Worm (Caenorhabditis elegans) whole organism, L4 larva: ENCODE measurements around the gene K09G1.2.

Source experiments
- D1046.2 ChIP-seq: fragments of 200-800 bp; sonication (Bioruptor generic); IDR thresholded peaks from 2 replicates; pipeline ENCODE4 v1.3.6; 2022; ENCODE audit warnings: missing genetic modification characterization, missing compliant biosample characterization
- F10B5.3 ChIP-seq: sonication (generic microtip); optimal IDR thresholded peaks from 2 replicates; lab custom pipeline; 2016; ENCODE audit warnings: mild to moderate bottlenecking, missing genetic modification characterization, missing compliant biosample characterization
- F49E8.2 ChIP-seq: sonication (generic microtip); optimal IDR thresholded peaks from 2 replicates; lab custom pipeline; 2016; ENCODE audit warnings: missing compliant biosample characterization, mild to moderate bottlenecking, missing genetic modification characterization, borderline replicate concordance
- R02D3.7 ChIP-seq: fragments of 150-350 bp; sonication (generic microtip); optimal IDR thresholded peaks from 3 replicates; lab custom pipeline; 2014; ENCODE audit warnings: missing biosample characterization, missing genetic modification characterization
- T26A8.4 ChIP-seq: fragments of 200-800 bp; sonication (Bioruptor generic); IDR thresholded peaks from 2 replicates; pipeline ENCODE4 v1.3.6; 2022; ENCODE audit warnings: missing genetic modification characterization, missing compliant biosample characterization
- Y48G9A.11 ChIP-seq: fragments of 200-800 bp; sonication (Bioruptor generic); IDR thresholded peaks from 2 replicates; pipeline ENCODE4 v1.3.6; 2022; ENCODE audit warnings: missing genetic modification reagents, missing genetic modification characterization, missing compliant biosample characterization
- ZK546.5 ChIP-seq, 2 experiments: sonication (generic microtip); optimal IDR thresholded peaks; 2 replicates each; lab custom pipeline; 2017; ENCODE audit warnings: missing biosample characterization in 2 of 2, missing genetic modification characterization in 2 of 2
- ama-1 ChIP-seq: fragments of 150-350 bp; optimal IDR thresholded peaks from 2 replicates; lab custom pipeline; 2014; ENCODE audit warnings: inconsistent platforms, mixed read lengths
- ceh-82 ChIP-seq: sonication (generic microtip); optimal IDR thresholded peaks from 2 replicates; lab custom pipeline; 2017; ENCODE audit warnings: missing biosample characterization, missing genetic modification characterization
- ces-1 ChIP-seq: fragments of 150-350 bp; sonication (generic microtip); optimal IDR thresholded peaks from 4 replicates; lab custom pipeline; 2014; ENCODE audit warnings: missing biosample characterization, missing genetic modification reagents, missing genetic modification characterization
- dmd-6 ChIP-seq: fragments of 200-800 bp; sonication (Bioruptor generic); IDR thresholded peaks from 2 replicates; pipeline ENCODE4 v1.3.6; 2022; ENCODE audit warnings: missing genetic modification reagents, missing genetic modification characterization, missing compliant biosample characterization
- duxl-1 ChIP-seq: sonication (generic microtip); optimal IDR thresholded peaks from 2 replicates; lab custom pipeline; 2016; ENCODE audit warnings: mild to moderate bottlenecking, missing genetic modification characterization, moderate library complexity, missing compliant biosample characterization; ENCODE audit not compliant: poor library complexity
- dve-1 ChIP-seq: sonication (generic microtip); optimal IDR thresholded peaks from 2 replicates; lab custom pipeline; 2017; ENCODE audit warnings: antibody characterized with exemption, mild to moderate bottlenecking, missing genetic modification characterization, missing compliant biosample characterization; ENCODE audit not compliant: insufficient read depth
- egl-27 ChIP-seq: sonication (generic microtip); optimal IDR thresholded peaks from 3 replicates; lab custom pipeline; 2017; ENCODE audit warnings: missing biosample characterization, missing genetic modification reagents, missing genetic modification characterization
- egl-43 ChIP-seq: fragments of 200-800 bp; sonication (Bioruptor generic); IDR thresholded peaks from 2 replicates; pipeline ENCODE4 v1.3.6; 2022; ENCODE audit warnings: missing genetic modification reagents, missing genetic modification characterization, missing compliant biosample characterization
- gei-8 ChIP-seq: fragments of 200-800 bp; sonication (Bioruptor generic); optimal IDR thresholded peaks from 2 replicates; lab custom pipeline; 2018; ENCODE audit warnings: mild to moderate bottlenecking, missing genetic modification characterization, missing compliant biosample characterization
- hlh-30 ChIP-seq: sonication (generic microtip); optimal IDR thresholded peaks from 2 replicates; lab custom pipeline; 2017; ENCODE audit warnings: antibody characterized with exemption, mild to moderate bottlenecking, missing genetic modification characterization, missing compliant biosample characterization; ENCODE audit not compliant: insufficient read depth
- hmg-1.1 ChIP-seq: fragments of 200-800 bp; sonication (Bioruptor generic); IDR thresholded peaks from 2 replicates; pipeline ENCODE4 v1.3.6; 2022; ENCODE audit warnings: missing genetic modification reagents, missing genetic modification characterization, missing compliant biosample characterization
- lin-1 ChIP-seq: fragments of 200-800 bp; sonication (Bioruptor generic); IDR thresholded peaks from 2 replicates; pipeline ENCODE4 v1.3.6; 2022; ENCODE audit warnings: missing genetic modification reagents, missing genetic modification characterization, missing compliant biosample characterization
- lin-38 ChIP-seq: fragments of 200-800 bp; sonication (Bioruptor generic); IDR thresholded peaks from 2 replicates; pipeline ENCODE4 v1.3.6; 2022; ENCODE audit warnings: missing genetic modification reagents, missing genetic modification characterization, missing compliant biosample characterization
- lir-3 ChIP-seq: sonication (generic microtip); optimal IDR thresholded peaks from 2 replicates; lab custom pipeline; 2016; ENCODE audit warnings: mild to moderate bottlenecking, missing genetic modification characterization, missing compliant biosample characterization
- lsy-2 ChIP-seq, 2 experiments: fragments of 150-350 bp in 1 of 2; sonication (generic microtip) in 1 of 2; optimal IDR thresholded peaks; 2 replicates each; lab custom pipeline; 2014 to 2017; ENCODE audit warnings: missing biosample characterization in 2 of 2, missing genetic modification characterization in 2 of 2
- madf-5 ChIP-seq, 2 experiments: fragments of 200-800 bp; sonication (Bioruptor generic); IDR thresholded peaks; 2 replicates each; pipeline ENCODE4 v1.3.6; 2022; ENCODE audit warnings: missing compliant biosample characterization in 2 of 2, missing genetic modification characterization in 2 of 2
- mdl-1 ChIP-seq, 2 experiments: fragments of 150-350 bp in 1 of 2; sonication (generic microtip) in 1 of 2; optimal IDR thresholded peaks; 2 replicates each; lab custom pipeline; 2014 to 2017; ENCODE audit warnings: missing biosample characterization in 2 of 2, missing genetic modification characterization in 2 of 2
- mep-1 ChIP-seq: fragments of 150-350 bp; sonication (generic microtip); optimal IDR thresholded peaks from 3 replicates; lab custom pipeline; 2014; ENCODE audit warnings: missing biosample characterization, missing genetic modification characterization
- mxl-2 ChIP-seq: fragments of 200-800 bp; sonication (Bioruptor generic); conservative IDR thresholded peaks from 2 replicates; pipeline ENCODE4 v1.3.6; 2022; ENCODE audit warnings: missing genetic modification reagents, missing genetic modification characterization, missing compliant biosample characterization
- nhr-237 ChIP-seq: sonication (generic microtip); optimal IDR thresholded peaks from 2 replicates; lab custom pipeline; 2017; ENCODE audit warnings: missing biosample characterization, missing genetic modification characterization
- nhr-28 ChIP-seq: fragments of 150-350 bp; optimal IDR thresholded peaks from 2 replicates; lab custom pipeline; 2014; ENCODE audit warnings: missing biosample characterization, missing genetic modification characterization
- nhr-41 ChIP-seq: fragments of 200-800 bp; sonication (Bioruptor generic); IDR thresholded peaks from 2 replicates; pipeline ENCODE4 v1.3.6; 2022; ENCODE audit warnings: missing genetic modification reagents, missing genetic modification characterization, missing compliant biosample characterization
- nhr-76 ChIP-seq: fragments of 150-350 bp; optimal IDR thresholded peaks from 2 replicates; lab custom pipeline; 2014; ENCODE audit warnings: missing biosample characterization, missing genetic modification characterization
- php-3 ChIP-seq: fragments of 200-800 bp; sonication (Bioruptor generic); IDR thresholded peaks from 2 replicates; pipeline ENCODE4 v1.3.6; 2022; ENCODE audit warnings: missing genetic modification reagents, missing genetic modification characterization, missing compliant biosample characterization
- saeg-2 ChIP-seq: fragments of 200-800 bp; sonication (Bioruptor generic); IDR thresholded peaks from 2 replicates; pipeline ENCODE4 v1.3.6; 2022; ENCODE audit warnings: missing genetic modification reagents, missing genetic modification characterization, missing compliant biosample characterization
- sdz-12 ChIP-seq: fragments of 200-800 bp; sonication (Bioruptor generic); optimal IDR thresholded peaks from 2 replicates; lab custom pipeline; 2018; ENCODE audit warnings: mild to moderate bottlenecking, missing genetic modification characterization, missing compliant biosample characterization
- set-16 ChIP-seq: fragments of 200-800 bp; sonication (Bioruptor generic); IDR thresholded peaks from 2 replicates; pipeline ENCODE4 v1.3.6; 2022; ENCODE audit warnings: missing genetic modification reagents, missing genetic modification characterization, missing compliant biosample characterization
- skn-1 ChIP-seq: fragments of 150-350 bp; optimal IDR thresholded peaks from 2 replicates; lab custom pipeline; 2014; ENCODE audit warnings: missing biosample characterization, missing genetic modification characterization
- snpc-1.2 ChIP-seq: fragments of 200-800 bp; sonication (Bioruptor generic); IDR thresholded peaks from 2 replicates; pipeline ENCODE4 v1.3.6; 2022; ENCODE audit warnings: missing genetic modification reagents, missing genetic modification characterization, missing compliant biosample characterization
- spr-1 ChIP-seq: sonication (generic microtip); optimal IDR thresholded peaks from 2 replicates; lab custom pipeline; 2016; ENCODE audit warnings: mild to moderate bottlenecking, missing genetic modification characterization, missing compliant biosample characterization
- spr-3 ChIP-seq: fragments of 200-800 bp; sonication (Bioruptor generic); optimal IDR thresholded peaks from 2 replicates; lab custom pipeline; 2018; ENCODE audit warnings: mild to moderate bottlenecking, missing genetic modification characterization, missing compliant biosample characterization
- tra-1 ChIP-seq: fragments of 200-800 bp; sonication (Bioruptor generic); IDR thresholded peaks from 2 replicates; pipeline ENCODE4 v1.3.6; 2022; ENCODE audit warnings: missing genetic modification reagents, missing genetic modification characterization, missing compliant biosample characterization
- unc-62 ChIP-seq, 3 experiments: fragments of 150-350 bp in 1 of 3; sonication (generic microtip); optimal IDR thresholded peaks in 2 of 3; peaks in 1 of 3; 1 replicate in 1 of 3; 2 replicates in 2 of 3; lab custom pipeline; 2014 to 2017; ENCODE audit warnings: missing biosample characterization in 3 of 3, missing genetic modification characterization in 3 of 3, missing genetic modification reagents in 3 of 3, missing genotype in 1 of 3
- vab-7 ChIP-seq: fragments of 200-800 bp; sonication (Bioruptor generic); IDR thresholded peaks from 2 replicates; pipeline ENCODE4 v1.3.6; 2022; ENCODE audit warnings: missing genetic modification reagents, missing genetic modification characterization, missing compliant biosample characterization
- ztf-7 ChIP-seq: fragments of 150-350 bp; optimal IDR thresholded peaks from 2 replicates; lab custom pipeline; 2014; ENCODE audit warnings: missing biosample characterization, missing genetic modification characterization

Gene K09G1.2

DNA sequence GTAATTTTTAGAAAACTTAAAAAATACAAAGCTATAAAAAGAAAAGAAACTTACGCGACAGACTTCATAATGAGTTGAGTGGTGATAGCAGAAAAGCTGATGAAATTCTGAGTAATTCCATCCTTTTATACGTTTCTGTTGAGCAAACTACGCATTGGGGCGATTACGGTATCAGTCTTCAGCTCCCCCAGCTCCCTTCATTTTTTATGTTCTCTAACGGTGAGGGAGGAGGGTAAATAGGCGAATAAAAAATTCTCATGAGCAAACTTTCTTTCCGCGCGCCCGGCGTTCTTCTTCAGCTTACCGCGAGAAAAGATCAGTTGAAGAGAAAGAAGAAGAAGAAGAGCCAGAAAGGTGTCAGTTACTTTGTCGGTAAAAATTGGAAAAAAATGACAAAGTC lies 28.5 kb downstream of the K09G1.2 start, which contains the start of gene idpc-7:
Gene idpc-7, minus strand, starts transcription at position 101 of the 400 bp plus-strand sequence.
- TF ChIP-seq egl-27 (tag; lab: Kevin White, UChicago): no peak

DNA sequence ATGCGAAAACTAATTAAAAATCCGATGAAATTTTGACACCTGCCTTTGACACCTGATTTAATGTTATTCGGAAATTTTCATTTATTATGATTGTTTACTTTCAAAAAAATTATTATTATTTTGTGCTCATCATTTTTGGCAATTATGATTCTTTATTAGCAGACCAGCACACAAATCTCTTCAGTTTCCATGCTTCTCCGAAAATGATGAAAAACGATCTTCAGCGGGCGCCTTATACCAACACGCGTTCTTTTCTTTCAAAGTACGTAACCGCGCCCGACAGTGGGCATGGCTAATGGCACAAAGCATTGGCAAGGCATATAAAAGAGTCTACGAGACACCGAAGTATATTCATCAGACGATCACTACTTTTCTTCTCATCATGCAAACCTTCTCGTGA lies 29.4 kb downstream of the K09G1.2 start, which contains the start of gene idpc-6:
Gene idpc-6, plus strand, starts transcription at position 301 of the 400 bp plus-strand sequence.
- no peak for TF ChIP-seq nhr-28 (tag; lab: Kevin White, UChicago)
- TF ChIP-seq unc-62 (GFP tag; optimal IDR thresholded peaks at IDR 0.05 in 1 of 2; lab: Kevin White, UChicago): no peak
- TF ChIP-seq unc-62 (tag; optimal IDR thresholded peaks at IDR 0.05; lab: Kevin White, UChicago): no peak
- TF ChIP-seq ztf-7 (tag; lab: Kevin White, UChicago): no peak
- no peak for TF ChIP-seq dve-1 (tag; lab: Kevin White, UChicago)
- no peak for TF ChIP-seq mep-1
- TF ChIP-seq lin-1 (GFP tag; lab: Robert Waterston, UW): no peak
- TF ChIP-seq D1046.2 (GFP tag; lab: Robert Waterston, UW): no peak
- TF ChIP-seq dmd-6: no peak
- TF ChIP-seq lsy-2 (tag; optimal IDR thresholded peaks at IDR 0.05; lab: Kevin White, UChicago): no peak
- TF ChIP-seq spr-1: no peak
- no peak for TF ChIP-seq duxl-1 (tag; lab: Kevin White, UChicago)
- TF ChIP-seq egl-27 (tag; lab: Kevin White, UChicago): no peak

- no peak for TF ChIP-seq nhr-76 (tag; lab: Kevin White, UChicago)
- TF ChIP-seq madf-5 (GFP tag; IDR thresholded peaks at IDR 0.05; lab: Robert Waterston, UW): 0 out of 4 replicates have a peak, but pooled peaks of 1 of the 2 experiments have one; percentile 32
- TF ChIP-seq mxl-2 (GFP tag; lab: Robert Waterston, UW): no peak
- TF ChIP-seq nhr-237 (tag; lab: Kevin White, UChicago): no peak
- TF ChIP-seq lsy-2 (tag; optimal IDR thresholded peaks at IDR 0.05; lab: Kevin White, UChicago): no peak
- TF ChIP-seq sdz-12: no peak
- peak; percentile 52; the same call in 1 of the 2 replicates for TF ChIP-seq egl-43
- TF ChIP-seq R02D3.7 (tag; lab: Kevin White, UChicago): no peak
- TF ChIP-seq D1046.2 (GFP tag; lab: Robert Waterston, UW): no peak
- no peak for TF ChIP-seq F49E8.2 (tag; lab: Kevin White, UChicago)
- no peak for TF ChIP-seq spr-1
- TF ChIP-seq mdl-1 (tag; optimal IDR thresholded peaks at IDR 0.05; lab: Kevin White, UChicago): no peak
- TF ChIP-seq tra-1 (GFP tag; lab: Robert Waterston, UW): no peak
- TF ChIP-seq ZK546.5 (tag; optimal IDR thresholded peaks at IDR 0.05; lab: Kevin White, UChicago): no peak
- no peak for TF ChIP-seq ama-1 (lab: Kevin White, UChicago)
- no peak for TF ChIP-seq lin-1 (GFP tag; lab: Robert Waterston, UW)
- TF ChIP-seq ces-1 (GFP tag; lab: Kevin White, UChicago): no peak
- TF ChIP-seq set-16 (GFP tag; lab: Robert Waterston, UW): peak; percentile 95
- no peak for TF ChIP-seq F10B5.3 (tag; lab: Kevin White, UChicago)
- TF ChIP-seq gei-8 (GFP tag; lab: Kevin White, UChicago): no peak
- TF ChIP-seq spr-3 (GFP tag; lab: Kevin White, UChicago): no peak
- TF ChIP-seq hlh-30 (tag; lab: Kevin White, UChicago): no peak
- TF ChIP-seq mep-1: no peak
- TF ChIP-seq saeg-2 (GFP tag; lab: Robert Waterston, UW): 0 out of 2 replicates have a peak, but pooled peaks have one; percentile 39
- TF ChIP-seq unc-62 (GFP tag; optimal IDR thresholded peaks at IDR 0.05 in 1 of 2; lab: Kevin White, UChicago): no peak
- TF ChIP-seq unc-62 (tag; optimal IDR thresholded peaks at IDR 0.05; lab: Kevin White, UChicago): no peak
- no peak for TF ChIP-seq lir-3 (tag; lab: Kevin White, UChicago)
- no peak for TF ChIP-seq nhr-41 (GFP tag; lab: Robert Waterston, UW)
- TF ChIP-seq ceh-82: no peak
- TF ChIP-seq T26A8.4: no peak
- TF ChIP-seq hmg-1.1 (GFP tag; lab: Robert Waterston, UW): no peak
- no peak for TF ChIP-seq snpc-1.2 (GFP tag; lab: Robert Waterston, UW)
- TF ChIP-seq duxl-1 (tag; lab: Kevin White, UChicago): no peak
- TF ChIP-seq Y48G9A.11 (GFP tag; lab: Robert Waterston, UW): no peak
- TF ChIP-seq php-3 (GFP tag; lab: Robert Waterston, UW): 0 out of 2 replicates have a peak, but pooled peaks have one; percentile 19
- no peak for TF ChIP-seq skn-1
- no peak for TF ChIP-seq vab-7 (GFP tag; lab: Robert Waterston, UW)
- no peak for TF ChIP-seq lin-38 (GFP tag; lab: Robert Waterston, UW)
Observed at ce11 chrV:9620417-9620816, 30.0 kb downstream of the K09G1.2 start.
